Worm (Caenorhabditis elegans) whole organism, early embryonic: ENCODE results near the gene tif-1A.

ENCODE experiments used
- ceh-36 ChIP-seq: sonication (generic microtip); optimal IDR thresholded peaks from 2 replicates; lab custom pipeline; 2016; ENCODE audit warnings: missing genetic modification characterization, inconsistent platforms, missing compliant biosample characterization
- scrt-1 ChIP-seq: fragments of 200-800 bp; sonication (Bioruptor generic); IDR thresholded peaks from 2 replicates; pipeline ENCODE4 v1.3.6; 2022; ENCODE audit warnings: missing genetic modification characterization, missing compliant biosample characterization

- TF ChIP-seq scrt-1 (GFP tag; lab: Robert Waterston, UW) (no peak), ceh-36 (tag; lab: Kevin White, UChicago) (no peak)
These were observed 31.2 kb downstream of the tif-1A start, which contains the start of gene R10E9.4 for ce11 chrIII:3972687-3973086.
